Worm (Caenorhabditis elegans): ENCODE results near the gene mab-7.

The mab-7 gene

DNA sequence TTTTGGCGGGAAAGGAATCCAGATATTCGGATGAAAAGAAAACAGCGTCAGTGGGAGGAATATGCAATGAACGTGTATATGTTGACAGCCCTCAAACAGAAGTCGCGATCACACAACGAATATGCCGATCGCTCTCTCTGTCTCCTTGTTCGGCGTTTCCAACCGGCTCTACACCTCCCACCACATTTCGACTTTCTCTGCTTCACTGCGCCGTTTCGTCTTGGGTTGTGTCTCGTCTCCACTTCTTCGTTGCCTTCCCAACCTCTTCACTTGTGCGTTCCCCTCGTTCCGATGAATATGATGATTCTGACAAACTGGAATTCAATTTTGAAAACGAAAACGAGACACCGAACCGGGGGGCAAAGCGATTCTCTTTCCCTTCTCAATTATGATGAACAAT lies at the start of gene mab-7:
Gene mab-7, minus strand, starts transcription at position 101 of the 400 bp plus-strand sequence.
- no peak for TF ChIP-seq unc-62 (GFP tag; optimal IDR thresholded peaks at IDR 0.05)

DNA sequence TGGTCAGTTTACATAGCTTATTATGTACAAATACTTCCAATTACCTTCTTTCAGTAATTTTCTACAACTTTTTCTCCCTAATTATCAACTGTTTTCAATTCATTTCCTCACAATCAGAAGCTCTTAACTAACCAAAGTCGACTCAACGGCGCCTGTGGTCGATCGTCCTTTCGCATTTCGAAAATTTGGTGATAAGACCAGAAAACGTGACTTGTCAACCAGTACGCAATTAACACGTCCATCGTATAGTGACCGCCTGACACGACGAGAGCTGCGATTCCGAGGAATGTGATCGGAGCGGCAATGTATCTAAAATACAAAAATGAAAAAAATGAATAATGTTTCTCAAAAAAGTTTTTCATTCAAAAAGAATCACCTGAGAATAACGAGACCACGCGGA lies 47.8 kb upstream of the mab-7 start:
- TF ChIP-seq unc-62 (GFP tag; optimal IDR thresholded peaks at IDR 0.05): no peak

DNA sequence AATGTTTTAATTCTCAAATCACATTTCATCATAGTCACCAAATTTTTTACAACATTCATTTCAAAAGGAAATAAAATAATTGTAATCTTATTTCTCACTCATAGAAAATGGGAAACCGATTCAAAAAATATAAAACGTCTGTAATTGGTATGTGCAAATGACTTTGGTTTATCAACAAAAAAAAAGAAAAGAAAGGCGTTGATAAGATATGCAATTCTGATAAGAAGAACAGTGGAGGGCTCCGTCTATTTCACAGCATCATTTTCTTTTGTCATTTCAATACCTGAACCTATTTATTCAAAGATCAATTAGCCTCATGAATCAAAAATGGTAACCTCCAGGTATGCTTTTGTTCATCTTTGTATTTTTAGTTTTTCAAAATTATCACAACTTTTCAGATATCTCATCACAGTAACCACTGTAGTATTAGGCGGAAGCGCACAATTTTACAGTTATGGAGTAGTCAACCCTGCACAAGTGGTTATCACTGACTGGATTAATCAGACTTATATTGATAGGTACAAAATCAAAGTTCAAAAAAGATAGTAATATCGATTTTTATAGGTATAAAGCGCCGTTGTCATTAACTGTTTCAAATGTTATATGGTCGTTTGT lies 40.5 kb upstream of the mab-7 start, which contains the start of gene F53H8.3:
Gene F53H8.3, plus strand, starts transcription at position 275 of the 615 bp plus-strand sequence.
- TF ChIP-seq unc-62 (GFP tag; optimal IDR thresholded peaks at IDR 0.05): no peak

DNA sequence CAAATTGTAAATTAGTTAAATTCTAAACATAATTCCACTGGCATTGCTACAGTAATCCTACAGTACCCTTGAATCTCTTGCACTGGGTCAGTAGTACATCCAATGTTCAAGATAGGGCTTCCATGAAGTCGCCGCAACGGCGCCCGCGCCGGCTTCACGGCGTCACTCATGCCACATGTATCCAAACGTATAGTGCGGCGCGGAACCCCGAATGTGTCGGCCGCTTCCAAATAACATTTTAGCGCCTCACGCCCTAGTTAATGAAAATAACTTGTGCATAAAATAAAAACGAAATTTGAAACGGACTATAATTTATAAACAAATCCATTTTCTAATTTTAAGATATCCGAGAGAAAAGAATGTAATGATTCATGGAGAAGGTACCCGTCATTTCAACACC lies 38.2 kb upstream of the mab-7 start:
- no peak for TF ChIP-seq unc-62 (GFP tag; optimal IDR thresholded peaks at IDR 0.05)

DNA sequence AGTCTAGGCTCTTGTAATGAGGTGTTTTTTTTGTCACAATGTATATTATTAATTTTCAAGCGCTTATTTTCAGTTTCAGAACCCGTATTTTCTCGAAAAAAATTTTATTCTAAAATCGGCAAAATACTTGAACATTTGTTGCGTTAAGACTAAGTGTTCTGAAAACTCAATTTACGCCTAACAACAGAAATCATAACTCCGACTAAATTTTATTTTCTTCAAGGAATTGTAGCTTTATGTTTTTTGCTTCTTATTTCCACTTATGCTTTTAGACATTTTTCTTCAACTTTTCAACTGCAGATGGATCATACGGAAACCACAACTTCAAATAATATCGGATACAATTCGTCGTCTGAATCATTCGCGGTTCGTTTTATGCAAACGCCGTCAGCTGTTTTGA lies 35.7 kb upstream of the mab-7 start, which contains the start of gene F35H12.1:
Gene F35H12.1, plus strand, starts transcription at position 301 of the 400 bp plus-strand sequence.
- TF ChIP-seq unc-62 (GFP tag; optimal IDR thresholded peaks at IDR 0.05): no peak

DNA sequence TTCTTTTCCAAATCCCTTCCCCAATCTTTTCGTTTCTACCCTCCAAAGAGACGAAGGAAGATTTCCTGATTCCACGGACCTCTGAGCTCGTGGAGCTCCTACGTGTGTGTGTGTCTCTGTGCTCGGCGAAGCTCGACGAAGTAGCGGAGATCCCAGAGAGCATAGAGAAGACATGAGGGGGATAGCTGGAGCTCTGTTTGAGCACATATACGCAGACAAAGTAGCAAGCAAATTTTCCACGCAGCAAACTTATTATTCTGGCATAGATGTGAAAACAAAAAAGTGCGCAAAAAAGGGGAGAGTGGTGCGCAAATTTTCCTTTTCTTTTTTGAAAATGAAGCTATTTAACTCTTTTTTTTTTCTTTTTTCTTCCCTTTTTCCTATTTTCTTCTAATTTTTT lies 35.0 kb upstream of the mab-7 start:
- no peak for TF ChIP-seq unc-62 (GFP tag; optimal IDR thresholded peaks at IDR 0.05)

DNA sequence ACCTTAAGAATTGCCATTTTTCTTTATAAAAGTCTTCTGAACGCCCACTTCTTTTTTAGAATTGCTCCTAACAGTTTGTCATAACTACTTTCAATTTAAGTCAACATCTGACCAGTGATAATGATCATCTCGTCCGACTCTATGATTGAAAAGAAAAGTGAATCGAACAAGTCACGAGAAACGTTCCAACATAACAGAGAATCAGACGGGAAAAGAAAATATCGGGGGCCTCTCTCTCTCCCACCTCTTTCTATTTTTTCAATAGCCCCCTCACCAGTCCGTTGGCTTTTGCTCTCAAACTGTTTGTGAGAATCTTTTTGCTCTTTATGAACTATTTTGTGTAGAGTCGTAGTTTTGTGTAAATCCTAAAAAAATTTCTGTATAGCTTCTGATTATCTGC lies 29.8 kb upstream of the mab-7 start:
- no peak for TF ChIP-seq unc-62 (GFP tag; optimal IDR thresholded peaks at IDR 0.05)

DNA sequence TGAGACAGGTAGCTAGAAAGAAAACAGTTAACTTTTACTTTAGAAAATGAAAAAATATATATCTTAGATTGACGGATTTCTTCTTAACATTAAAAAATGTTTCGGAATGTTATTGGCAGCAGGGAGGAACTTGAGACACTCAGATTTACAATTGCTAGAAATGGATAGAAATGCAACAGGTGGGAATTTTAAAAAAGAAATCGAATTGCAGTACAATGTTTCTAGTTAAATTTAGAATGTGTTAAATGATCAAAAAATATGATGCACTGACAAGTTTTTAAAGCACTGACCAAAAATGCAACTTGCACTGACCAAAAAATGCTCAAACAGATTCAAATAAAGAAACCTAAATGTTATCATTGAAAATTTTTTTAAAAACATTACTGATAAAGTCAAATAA lies 28.3 kb upstream of the mab-7 start:
- no peak for TF ChIP-seq unc-62 (GFP tag; optimal IDR thresholded peaks at IDR 0.05)

DNA sequence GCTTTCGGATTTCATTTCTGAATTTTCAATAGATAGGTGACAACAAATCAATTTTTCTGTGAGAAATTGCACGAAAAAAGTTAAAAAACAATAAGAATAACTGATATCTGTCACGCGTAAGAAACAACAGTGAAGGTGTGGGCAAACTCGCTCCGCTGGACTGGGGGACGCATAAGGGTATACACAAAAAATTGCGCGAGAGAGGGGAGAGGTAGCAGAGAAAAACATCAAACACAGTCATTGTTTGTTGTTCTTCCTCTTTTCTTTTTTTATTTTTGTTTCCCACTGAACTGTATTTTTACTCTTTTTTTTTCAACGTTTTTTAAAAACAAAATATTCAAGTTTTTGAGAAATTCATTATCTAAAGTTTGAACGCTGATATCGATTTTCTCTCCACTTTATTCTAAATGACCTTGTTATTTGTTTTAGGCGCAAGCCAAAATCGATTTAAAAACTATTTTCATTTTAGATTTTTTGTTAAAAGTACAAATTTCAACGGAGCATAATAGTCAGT lies 26.7 kb upstream of the mab-7 start, which contains the start of the genes pifk-1 and tbc-11:
Gene pifk-1, minus strand, starts transcription at position 17 of the 514 bp plus-strand sequence.
Gene tbc-11, plus strand, starts transcription at position 464 of the 514 bp plus-strand sequence.
- no peak for TF ChIP-seq unc-62 (GFP tag; optimal IDR thresholded peaks at IDR 0.05)

DNA sequence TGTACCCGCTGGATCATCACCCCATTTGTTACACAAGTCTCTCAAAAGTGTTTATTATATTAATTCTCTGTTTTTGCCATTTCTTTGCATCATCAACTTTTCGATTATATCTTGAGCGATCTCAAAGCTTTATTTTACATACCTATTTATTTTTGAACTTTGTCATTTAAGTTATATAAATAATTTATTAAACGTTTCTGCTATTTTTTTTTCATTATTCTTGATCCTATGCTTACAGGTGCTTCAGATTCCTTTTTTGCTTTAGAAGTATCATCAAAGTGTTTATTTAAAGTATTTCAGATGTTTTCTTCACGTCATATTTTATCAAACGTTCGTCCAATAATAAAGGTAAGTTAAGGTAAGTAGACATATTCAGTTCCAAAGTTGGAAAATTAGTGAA lies 20.2 kb upstream of the mab-7 start, which contains the start of gene F35H12.5:
Gene F35H12.5, plus strand, starts transcription at position 301 of the 400 bp plus-strand sequence.
- TF ChIP-seq unc-62 (GFP tag; optimal IDR thresholded peaks at IDR 0.05): no peak

DNA sequence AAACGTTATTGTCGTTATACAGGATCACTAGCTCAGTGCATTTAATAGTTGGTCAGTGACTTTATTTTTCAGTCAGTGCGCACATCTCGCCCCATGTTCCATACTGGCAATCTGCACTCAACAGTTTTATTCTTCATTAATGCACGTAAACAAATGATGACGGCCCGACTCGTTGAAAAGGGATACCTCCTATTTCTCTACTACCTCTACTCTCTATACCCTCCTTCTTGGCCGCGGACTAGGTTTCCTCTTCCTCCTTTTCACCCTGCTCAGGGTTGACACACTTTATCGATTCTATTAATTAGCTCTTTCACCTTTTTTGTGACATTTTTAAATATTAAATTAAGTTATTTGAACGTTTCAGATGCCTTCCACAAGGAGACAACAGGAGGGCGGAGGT lies 17.7 kb upstream of the mab-7 start, which contains the start of gene sel-12:
Gene sel-12, plus strand, starts transcription at position 358 of the 400 bp plus-strand sequence.
- no peak for TF ChIP-seq unc-62 (GFP tag; optimal IDR thresholded peaks at IDR 0.05)

DNA sequence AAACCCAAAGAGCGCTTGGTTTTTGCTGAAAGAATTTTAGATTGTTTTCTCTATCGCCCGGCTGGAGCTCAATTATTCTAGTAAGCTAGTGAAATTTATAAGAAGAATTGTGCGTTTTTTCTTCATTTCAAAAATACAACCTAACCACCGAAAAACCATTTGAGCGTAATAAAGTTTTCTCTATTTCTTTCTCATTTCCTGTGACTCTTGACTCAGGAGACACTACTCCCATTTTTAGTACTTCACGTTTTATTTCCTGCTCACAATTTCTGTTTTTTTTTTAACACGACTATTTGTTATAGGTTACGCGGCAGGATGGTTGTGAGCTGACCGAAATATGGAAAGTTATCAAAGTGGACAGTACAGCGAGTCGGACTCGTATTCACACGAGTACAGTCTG lies 15.1 kb upstream of the mab-7 start, which contains the start of gene F35H12.6:
Gene F35H12.6, plus strand, starts transcription at position 301 of the 400 bp plus-strand sequence.
- TF ChIP-seq unc-62 (GFP tag; optimal IDR thresholded peaks at IDR 0.05): no peak

DNA sequence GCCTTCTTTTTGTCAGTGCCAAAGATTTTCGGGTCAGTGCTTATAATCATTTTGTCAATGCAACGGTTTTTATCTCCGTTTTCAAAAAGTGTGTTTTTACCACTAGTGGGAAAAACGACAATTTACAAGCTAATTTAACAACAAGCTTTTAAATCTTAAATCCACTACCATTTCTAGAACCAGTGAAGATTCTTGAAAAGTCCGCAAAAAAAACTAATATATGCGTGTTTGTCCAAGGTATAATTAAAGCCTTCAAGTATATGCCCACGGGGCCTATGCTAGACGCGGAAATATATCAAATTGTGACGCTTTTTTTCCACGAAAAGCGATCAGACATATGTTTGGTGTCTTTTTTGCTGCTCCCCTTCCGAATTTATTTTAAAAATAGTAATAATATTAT lies 14.7 kb upstream of the mab-7 start:
- TF ChIP-seq unc-62 (GFP tag; optimal IDR thresholded peaks at IDR 0.05): no peak

DNA sequence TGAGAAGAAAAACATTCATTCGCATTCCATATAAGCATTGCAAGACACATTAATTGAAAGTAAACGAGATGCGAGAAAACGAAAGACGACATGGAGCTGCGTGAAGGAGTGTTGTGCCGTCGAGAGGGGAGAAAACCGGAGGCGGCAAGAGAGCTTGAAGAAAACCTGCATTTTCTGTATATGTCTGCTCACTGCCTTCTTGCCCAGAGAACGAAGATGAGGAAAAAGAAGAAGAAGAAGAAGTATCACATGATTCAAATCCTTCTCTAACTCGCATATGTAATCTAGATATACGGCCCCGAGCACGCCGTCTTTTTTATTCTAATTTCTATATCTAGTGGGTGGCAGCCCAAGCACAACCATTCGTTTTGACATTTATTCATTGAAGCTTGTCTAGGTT lies 12.5 kb upstream of the mab-7 start:
- no peak for TF ChIP-seq unc-62 (GFP tag; optimal IDR thresholded peaks at IDR 0.05)

DNA sequence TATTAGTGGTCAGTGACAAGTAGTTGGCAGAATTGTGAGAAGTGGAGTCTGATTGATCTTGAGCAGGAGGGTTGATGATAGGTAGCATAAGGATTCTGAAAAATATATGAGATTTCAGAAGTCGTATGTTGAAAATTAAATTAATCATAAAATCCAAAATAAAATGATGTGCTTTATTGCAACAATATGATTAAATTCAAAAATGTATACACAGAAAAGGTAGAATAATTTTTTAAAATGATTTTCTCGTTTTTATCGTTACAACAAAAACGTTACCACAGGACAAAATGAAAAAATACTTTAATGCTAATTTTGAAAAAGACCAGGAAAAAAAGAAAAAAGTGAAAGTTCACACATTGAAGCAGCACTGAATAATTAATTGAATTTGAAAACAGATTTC lies 4.7 kb upstream of the mab-7 start, which contains the start of gene ZC13.10:
Gene ZC13.10, minus strand, starts transcription at position 101 of the 400 bp plus-strand sequence.
- TF ChIP-seq unc-62 (GFP tag; optimal IDR thresholded peaks at IDR 0.05): no peak

DNA sequence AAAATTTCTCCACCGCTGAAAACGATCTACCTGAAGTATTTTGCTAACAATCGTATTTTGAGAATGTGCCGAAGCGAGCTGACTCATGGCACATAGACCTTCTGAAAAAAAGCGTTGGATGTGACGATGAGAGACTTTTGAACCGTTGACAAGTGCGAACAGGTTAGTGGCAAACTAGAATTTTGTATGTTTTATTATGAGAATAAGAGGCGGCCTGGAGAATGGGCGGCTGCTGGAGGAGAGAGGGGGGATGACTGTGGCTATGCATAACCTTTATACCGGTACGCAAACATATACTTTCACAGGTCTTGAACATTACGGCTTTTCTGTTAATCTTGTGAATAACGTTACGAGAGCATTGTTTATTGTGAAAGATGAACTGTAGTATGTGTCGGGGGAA lies 9.6 kb downstream of the mab-7 start, which contains the start of gene mam-1:
Gene mam-1, minus strand, starts transcription at position 101 of the 400 bp plus-strand sequence.
- TF ChIP-seq unc-62 (GFP tag; optimal IDR thresholded peaks at IDR 0.05): no peak

DNA sequence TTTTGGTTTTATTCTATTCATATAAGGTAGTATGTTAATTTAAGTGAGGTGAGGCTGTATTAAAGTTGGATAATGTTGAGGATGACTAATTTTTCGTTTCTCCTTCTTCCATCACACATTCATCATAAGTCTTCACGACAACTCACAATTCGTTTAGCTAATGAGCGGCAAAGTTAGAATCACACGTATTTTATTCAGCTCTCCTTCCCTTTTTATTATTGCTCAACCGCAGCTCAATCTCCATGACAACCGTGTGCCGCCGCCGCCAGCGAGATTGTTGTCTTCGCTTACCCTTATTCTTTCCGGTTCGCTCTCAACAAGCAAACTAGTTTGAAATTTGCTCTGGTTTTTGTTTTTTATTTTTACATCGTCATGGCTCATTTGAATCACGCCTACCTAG lies 17.5 kb downstream of the mab-7 start, which contains the start of gene ZC13.2:
Gene ZC13.2, plus strand, starts transcription at position 301 of the 400 bp plus-strand sequence.
- TF ChIP-seq unc-62 (GFP tag; optimal IDR thresholded peaks at IDR 0.05): no peak

All from whole organism, dauer.